Worm (Caenorhabditis elegans) whole organism, young adult: ENCODE results near the gene chtb-2.

Experiments used
- akir-1 ChIP-seq: fragments of 200-800 bp; sonication (Bioruptor generic); optimal IDR thresholded peaks from 2 replicates; lab custom pipeline; 2018; ENCODE audit warnings: mild to moderate bottlenecking, missing genetic modification characterization, moderate library complexity, missing compliant biosample characterization
- nhr-179 ChIP-seq: sonication (generic microtip); optimal IDR thresholded peaks from 2 replicates; lab custom pipeline; 2016; ENCODE audit warnings: mild to moderate bottlenecking, missing genetic modification characterization, missing compliant biosample characterization
- ztf-3 ChIP-seq: fragments of 200-800 bp; sonication (Bioruptor generic); optimal IDR thresholded peaks from 2 replicates; lab custom pipeline; 2018; ENCODE audit warnings: mild to moderate bottlenecking, missing genetic modification characterization, missing compliant biosample characterization

- TF ChIP-seq nhr-179 = no peak
- no peak for TF ChIP-seq akir-1 (GFP tag; lab: Kevin White, UChicago)
- no peak for TF ChIP-seq ztf-3 (GFP tag; lab: Kevin White, UChicago)
Measured at ce11 chrIII:6436308-6436707, 46.7 kb upstream of the chtb-2 start, which contains the start of gene C05D11.1.
